Fruit fly (Drosophila melanogaster) whole organism: ENCODE results near the gene Ack.

Experiments
- CG8478 ChIP-seq: fragments of >200 bp; optimal IDR thresholded peaks from 2 replicates; lab custom pipeline; 2018; ENCODE audit warnings: inconsistent platforms
- pan ChIP-seq: fragments of >200 bp; optimal IDR thresholded peaks from 2 replicates; lab custom pipeline; 2017

dm6 chr3L:4080278-4080677 lies 27.7 kb upstream of the Ack start:
- TF ChIP-seq pan (no peak), CG8478 (lab: Kevin White, UChicago) (no peak)
